Fruit fly (Drosophila melanogaster): Measurements from ENCODE around the gene CG42788.

The CG42788 gene

DNA sequence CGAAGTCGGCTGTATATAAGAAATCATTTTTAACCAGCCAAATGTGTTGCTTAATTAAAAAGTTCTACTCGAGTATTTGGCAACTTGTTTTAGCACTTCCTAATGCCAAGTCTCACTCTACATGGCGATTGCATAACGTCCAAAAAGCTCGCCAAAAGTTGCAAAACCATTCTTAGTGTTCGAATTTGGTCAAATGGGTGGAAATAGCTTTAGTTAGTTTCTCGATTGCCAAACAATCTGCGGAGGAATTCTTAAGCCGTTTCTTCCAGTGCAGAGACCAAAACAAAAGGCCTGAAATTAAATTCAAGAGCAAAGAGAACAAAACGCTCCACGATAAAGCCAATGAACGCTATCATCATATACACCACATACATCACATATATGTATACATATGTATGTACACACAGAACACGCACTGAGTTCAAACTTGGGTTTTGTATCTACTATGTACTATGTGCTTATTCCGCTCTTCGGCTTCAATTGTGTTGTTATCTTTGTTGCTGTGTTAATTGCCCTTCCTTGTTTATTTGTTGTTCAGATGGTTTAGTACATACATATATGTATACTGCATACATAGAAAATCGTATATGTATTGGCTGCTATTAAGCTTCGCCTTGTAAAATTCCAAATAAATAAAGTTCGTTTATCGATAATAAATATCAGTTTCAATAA, 42.3 kb downstream of the CG42788 start (continued):
- TF ChIP-seq HLH54F (GFP tag; optimal IDR thresholded peaks at IDR 0.05) (no peak), slbo (GFP tag; IDR thresholded peaks at IDR 0.05) (peak; percentile 54), Six4 (GFP tag; optimal IDR thresholded peaks at IDR 0.05) (no peak), lbe (GFP tag; optimal IDR thresholded peaks at IDR 0.05) (no peak), Atf6 (GFP tag; IDR thresholded peaks at IDR 0.05) (0 out of 2 replicates have a peak, but pooled peaks have one; percentile 6), Atf-2 (GFP tag; optimal IDR thresholded peaks at IDR 0.05) (peak; percentile 26), zen (tag; optimal IDR thresholded peaks at IDR 0.05) (peak; percentile 3), org-1 (GFP tag; optimal IDR thresholded peaks at IDR 0.05) (no peak), CG5180 (GFP tag; optimal IDR thresholded peaks at IDR 0.05) (peak; percentile 14), CG12659 (GFP tag; optimal IDR thresholded peaks at IDR 0.05) (peak; percentile 50), gfzf (GFP tag; optimal IDR thresholded peaks at IDR 0.05) (no peak), CG12155 (GFP tag; optimal IDR thresholded peaks at IDR 0.05) (peak; percentile 4), CG10431 (GFP tag; optimal IDR thresholded peaks at IDR 0.05) (peak; percentile 68), onecut (GFP tag; IDR thresholded peaks at IDR 0.05) (peak; percentile 24; the same call in 1 of the 2 replicates), Oaz (GFP tag; IDR thresholded peaks at IDR 0.05) (no peak), CG2116 (GFP tag; optimal IDR thresholded peaks at IDR 0.05) (peak; percentile 46), CG3838 (GFP tag; optimal IDR thresholded peaks at IDR 0.05) (no peak), gem (tag; optimal IDR thresholded peaks at IDR 0.05) (peak; percentile 33), CG17359 (tag; optimal IDR thresholded peaks at IDR 0.05) (peak; percentile 27), CG17612 (GFP tag; IDR thresholded peaks at IDR 0.05) (no peak), ems (GFP tag; optimal IDR thresholded peaks at IDR 0.05) (no peak), HLH3B (GFP tag; IDR thresholded peaks at IDR 0.05) (no peak; the same call in 1 of the 2 replicates), abd-A (tag; optimal IDR thresholded peaks at IDR 0.05) (no peak), wor (GFP tag; IDR thresholded peaks at IDR 0.05) (no peak), CG8388 (GFP tag; optimal IDR thresholded peaks at IDR 0.05) (no peak), MBD-R2 (GFP tag; IDR thresholded peaks at IDR 0.05) (no peak), sima (GFP tag; optimal IDR thresholded peaks at IDR 0.05) (no peak), CG13775 (GFP tag; optimal IDR thresholded peaks at IDR 0.05) (no peak), hth (optimal IDR thresholded peaks at IDR 0.05) (no peak), NfI (GFP tag; optimal IDR thresholded peaks at IDR 0.05) (no peak), CG8765 (GFP tag; IDR thresholded peaks at IDR 0.05) (no peak), Pdp1 (GFP tag; optimal IDR thresholded peaks at IDR 0.05) (peak; percentile 29 to 68), CG14050 (GFP tag; IDR thresholded peaks at IDR 0.05) (no peak), Dek (tag; optimal IDR thresholded peaks at IDR 0.05) (no peak), sug (tag; optimal IDR thresholded peaks at IDR 0.05) (peak; percentile 50), HLH4C (GFP tag; IDR thresholded peaks at IDR 0.05; ENCODE audit: partially characterized antibody) (no peak), Usf (GFP tag; optimal IDR thresholded peaks at IDR 0.05) (no peak), seq (GFP tag; IDR thresholded peaks at IDR 0.05) (peak; percentile 10; the same call in 1 of the 2 replicates), CG2129 (GFP tag; IDR thresholded peaks at IDR 0.05; ENCODE audit: partially characterized antibody) (no peak), sim (GFP tag; IDR thresholded peaks at IDR 0.05) (no peak), Asciz (GFP tag; optimal IDR thresholded peaks at IDR 0.05) (peak; percentile 62), CG1024 (GFP tag; IDR thresholded peaks at IDR 0.05) (no peak), Nf-YA (GFP tag; IDR thresholded peaks at IDR 0.05) (no peak), nau (GFP tag; optimal IDR thresholded peaks at IDR 0.05) (peak; percentile 74), Hand (GFP tag; optimal IDR thresholded peaks at IDR 0.05) (no peak), gsb (GFP tag; IDR thresholded peaks at IDR 0.05) (no peak), CG30403 (GFP tag; optimal IDR thresholded peaks at IDR 0.05) (no peak), pb (GFP tag; optimal IDR thresholded peaks at IDR 0.05) (no peak), wdn (GFP tag; IDR thresholded peaks at IDR 0.05) (no peak), ssp (GFP tag; IDR thresholded peaks at IDR 0.05) (no peak), CG10565 (GFP tag; optimal IDR thresholded peaks at IDR 0.05) (no peak)
